Worm (Caenorhabditis elegans) whole organism, L2 larva: ENCODE measurements around the gene EGAP9.3.

Source experiments
- egl-27 ChIP-seq: sonication (generic microtip); optimal IDR thresholded peaks from 3 replicates; lab custom pipeline; 2017; ENCODE audit warnings: missing biosample characterization, missing genetic modification reagents, missing genetic modification characterization
- gmeb-1 ChIP-seq: fragments of 150-350 bp; optimal IDR thresholded peaks from 2 replicates; lab custom pipeline; 2014; ENCODE audit warnings: missing biosample characterization, missing genetic modification characterization
- nhr-11 ChIP-seq: fragments of 150-350 bp; optimal IDR thresholded peaks from 2 replicates; lab custom pipeline; 2014; ENCODE audit warnings: missing biosample characterization, missing genetic modification characterization
- nhr-21 ChIP-seq: fragments of 150-350 bp; optimal IDR thresholded peaks from 2 replicates; lab custom pipeline; 2014; ENCODE audit warnings: missing biosample characterization, missing genetic modification characterization
- nhr-77 ChIP-seq: fragments of 150-350 bp; optimal IDR thresholded peaks from 2 replicates; lab custom pipeline; 2014; ENCODE audit warnings: missing biosample characterization, missing genetic modification characterization
- ztf-11 ChIP-seq: sonication (generic microtip); optimal IDR thresholded peaks from 2 replicates; lab custom pipeline; 2017; ENCODE audit warnings: missing biosample characterization, missing genetic modification characterization

ce11 chrV:6554308-6554707, 25.6 kb downstream of the EGAP9.3 start, which contains the start of gene K04A8.19:
- TF ChIP-seq egl-27 (tag; lab: Kevin White, UChicago) (no peak), nhr-11 (tag; lab: Kevin White, UChicago) (no peak), gmeb-1 (tag; lab: Kevin White, UChicago) (no peak), nhr-21 (tag; lab: Kevin White, UChicago) (no peak), ztf-11 (tag; lab: Kevin White, UChicago) (no peak), nhr-77 (tag; lab: Kevin White, UChicago) (no peak)
